Worm (Caenorhabditis elegans): ENCODE data around the gene ncam-1.

ncam-1 gene

DNA sequence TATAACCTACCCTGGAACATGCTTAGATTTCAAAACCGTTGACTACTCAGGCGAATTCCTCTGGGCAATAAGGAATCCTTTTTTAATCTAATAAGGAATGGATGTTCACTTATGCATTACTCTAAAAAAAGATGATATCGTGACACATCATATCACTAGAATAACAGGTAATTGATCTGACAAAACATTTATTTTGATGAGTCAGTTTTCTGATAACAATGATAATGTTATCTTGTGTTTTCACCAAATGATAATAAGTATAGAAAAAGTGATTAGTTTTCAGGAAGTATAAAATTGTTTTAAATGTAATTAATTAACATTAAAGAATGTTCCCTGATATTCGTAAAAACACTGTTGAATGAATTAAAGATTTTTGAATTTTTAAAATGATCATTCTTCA lies 37.3 kb downstream of the ncam-1 start:
- peak; percentile 94 for TF ChIP-seq elt-2 (tag; optimal IDR thresholded peaks at IDR 0.05)
- no peak for TF ChIP-seq nhr-11 (tag; optimal IDR thresholded peaks at IDR 0.05)

DNA sequence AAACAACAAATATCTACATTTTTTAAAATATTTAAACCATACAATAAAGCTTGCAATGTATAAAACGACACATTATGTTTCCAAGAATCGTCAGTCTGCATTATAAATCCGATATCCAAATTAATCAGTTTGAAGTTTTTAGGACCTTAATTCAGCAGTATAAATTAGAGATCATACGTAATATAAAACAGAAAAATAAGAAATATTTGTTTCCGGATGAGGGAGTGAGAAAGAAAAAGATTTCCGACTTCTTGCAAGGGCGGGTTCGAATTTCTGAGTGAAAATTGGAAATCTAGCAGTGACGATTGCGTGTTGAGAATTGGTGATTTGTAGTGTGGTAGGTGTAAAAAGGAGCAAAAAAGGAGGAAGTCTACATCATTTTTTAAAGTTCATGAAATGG lies 43.9 kb downstream of the ncam-1 start, which contains the start of gene npr-19:
npr-19 (minus strand) TSS at position 101 of the 400 bp plus-strand sequence.
- no peak for TF ChIP-seq unc-42 (tag; optimal IDR thresholded peaks at IDR 0.05)
- TF ChIP-seq ceh-22 (tag; optimal IDR thresholded peaks at IDR 0.05) = no peak
- no peak for TF ChIP-seq lin-11 (tag; optimal IDR thresholded peaks at IDR 0.05)
- no peak for TF ChIP-seq eyg-1 (tag; optimal IDR thresholded peaks at IDR 0.05)
- TF ChIP-seq pros-1 (tag; optimal IDR thresholded peaks at IDR 0.05) = no peak
- TF ChIP-seq pha-4 (tag; optimal IDR thresholded peaks at IDR 0.05) = no peak
- TF ChIP-seq dve-1 (tag; optimal IDR thresholded peaks at IDR 0.05) = no peak

DNA sequence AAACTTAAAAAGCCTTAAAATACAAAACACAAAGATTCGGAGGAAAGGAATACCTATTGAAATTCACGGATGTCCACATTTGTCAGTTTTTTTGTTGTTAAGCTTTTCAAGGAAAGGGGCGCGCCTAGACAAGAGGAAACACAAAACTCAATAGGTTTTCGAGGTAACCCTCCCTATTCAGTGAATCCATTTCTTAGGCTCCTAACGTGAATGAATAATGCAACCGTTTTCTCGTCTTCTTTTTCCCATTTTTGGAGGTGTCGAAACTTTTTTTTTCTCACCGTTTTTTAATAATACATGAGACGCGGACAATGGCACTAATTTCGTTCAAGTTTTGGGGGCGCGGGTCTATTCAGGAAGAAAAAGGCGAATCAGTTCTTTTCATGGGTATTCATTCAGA lies 45.3 kb downstream of the ncam-1 start:
- TF ChIP-seq unc-55 (GFP tag; optimal IDR thresholded peaks at IDR 0.05) (no peak), ceh-31 (tag; optimal IDR thresholded peaks at IDR 0.05) (peak; percentile 51)

DNA sequence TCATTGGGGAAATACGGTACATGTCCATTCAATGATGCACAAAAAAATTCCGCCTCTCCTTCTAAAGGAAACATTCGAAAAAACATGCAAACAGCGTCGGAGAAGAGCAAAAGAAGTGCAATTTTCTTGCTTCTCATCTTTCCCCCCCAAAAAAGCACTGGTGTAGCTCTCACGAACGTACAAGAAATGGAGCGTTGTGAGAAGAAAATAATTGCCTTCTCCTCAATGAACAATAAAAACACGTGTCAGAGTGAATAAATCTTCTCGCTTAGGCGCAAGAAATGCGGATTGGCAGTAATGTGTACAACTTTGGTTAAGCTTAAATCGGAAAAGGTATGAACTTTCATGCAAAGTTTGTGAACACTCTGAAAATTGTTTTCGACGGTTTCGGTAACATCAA lies 56.6 kb downstream of the ncam-1 start:
- TF ChIP-seq nhr-232 (tag; optimal IDR thresholded peaks at IDR 0.05) = no peak
- TF ChIP-seq odd-2 (tag; optimal IDR thresholded peaks at IDR 0.05) = no peak
- no peak for TF ChIP-seq ceh-14 (tag; optimal IDR thresholded peaks at IDR 0.05)
- no peak for TF ChIP-seq Y22D7AL.16 (tag; optimal IDR thresholded peaks at IDR 0.05)
- TF ChIP-seq hlh-8 (tag; optimal IDR thresholded peaks at IDR 0.05) = no peak
- no peak for TF ChIP-seq dmd-4 (tag; optimal IDR thresholded peaks at IDR 0.05; ENCODE audit: borderline replicate concordance)
- TF ChIP-seq sox-4 (tag; optimal IDR thresholded peaks at IDR 0.05) = no peak
- TF ChIP-seq rnt-1 (tag; optimal IDR thresholded peaks at IDR 0.05) = no peak
- no peak for TF ChIP-seq ets-4 (tag; optimal IDR thresholded peaks at IDR 0.05)
- TF ChIP-seq ztf-16 (tag; optimal IDR thresholded peaks at IDR 0.05) = no peak
- TF ChIP-seq eyg-1 (tag; optimal IDR thresholded peaks at IDR 0.05) = no peak
- TF ChIP-seq zip-5 (tag; optimal IDR thresholded peaks at IDR 0.05) = no peak
- TF ChIP-seq pag-3 (tag; optimal IDR thresholded peaks at IDR 0.05; ENCODE audit: borderline replicate concordance) = no peak

All from whole organism, late embryonic.